Worm (Caenorhabditis elegans) whole organism, mixed stage, embryonic: ENCODE measurements around the gene Y51A2B.9.
"Not testable (repeated sequence)": the region's sequence is repeated elsewhere in the genome, so short reads cannot be mapped to it uniquely, and the experiment has no call there.

Experiments
- M03D4.4 ChIP-seq: sonication (generic microtip); optimal IDR thresholded peaks from 2 replicates; lab custom pipeline; 2017; ENCODE audit warnings: mild to moderate bottlenecking, missing genetic modification characterization, missing compliant biosample characterization
- blmp-1 ChIP-seq: fragments of 150-350 bp; optimal IDR thresholded peaks from 2 replicates; lab custom pipeline; 2014; ENCODE audit warnings: missing biosample characterization, missing genetic modification characterization
- ceh-39 ChIP-seq: fragments of 150-350 bp; optimal IDR thresholded peaks from 2 replicates; lab custom pipeline; 2014; ENCODE audit warnings: missing biosample characterization, missing genetic modification characterization
- ceh-83 ChIP-seq: fragments of 200-800 bp; sonication (Bioruptor generic); optimal IDR thresholded peaks from 2 replicates; lab custom pipeline; 2018; ENCODE audit warnings: mild to moderate bottlenecking, missing genetic modification characterization, missing compliant biosample characterization
- ces-1 ChIP-seq: fragments of 150-350 bp; optimal IDR thresholded peaks from 2 replicates; lab custom pipeline; 2014; ENCODE audit warnings: missing biosample characterization, missing genetic modification reagents, missing genetic modification characterization
- cnd-1 ChIP-seq: fragments of 200-800 bp; sonication (Bioruptor generic); optimal IDR thresholded peaks from 2 replicates; lab custom pipeline; 2018; ENCODE audit warnings: mild to moderate bottlenecking, missing genetic modification characterization, missing compliant biosample characterization
- drap-1 ChIP-seq: fragments of 200-800 bp; sonication (Bioruptor generic); optimal IDR thresholded peaks from 3 replicates; lab custom pipeline; 2018; ENCODE audit warnings: mild to moderate bottlenecking, missing genetic modification characterization, missing compliant biosample characterization
- elt-1 ChIP-seq: sonication (generic microtip); optimal IDR thresholded peaks from 2 replicates; lab custom pipeline; 2017; ENCODE audit warnings: missing genetic modification characterization, mild to moderate bottlenecking, missing compliant biosample characterization, antibody characterized with exemption, moderate library complexity, borderline replicate concordance; ENCODE audit not compliant: insufficient read depth
- elt-3 ChIP-seq: fragments of 150-350 bp; optimal IDR thresholded peaks from 2 replicates; lab custom pipeline; 2014; ENCODE audit warnings: missing biosample characterization, missing genetic modification characterization
- flh-1 ChIP-seq: fragments of 200-800 bp; sonication (Bioruptor generic); optimal IDR thresholded peaks from 2 replicates; lab custom pipeline; 2018; ENCODE audit warnings: mild to moderate bottlenecking, missing genetic modification characterization, moderate library complexity, missing compliant biosample characterization
- ham-2 ChIP-seq: fragments of 200-800 bp; sonication (Bioruptor generic); optimal IDR thresholded peaks from 2 replicates; lab custom pipeline; 2018; ENCODE audit warnings: mild to moderate bottlenecking, missing genetic modification characterization, missing compliant biosample characterization
- hlh-1 ChIP-seq: fragments of 150-350 bp; optimal IDR thresholded peaks from 2 replicates; lab custom pipeline; 2014; ENCODE audit warnings: missing biosample characterization, missing genetic modification reagents, missing genetic modification characterization
- lin-13 ChIP-seq: fragments of 150-350 bp; optimal IDR thresholded peaks from 2 replicates; lab custom pipeline; 2014; ENCODE audit warnings: missing biosample characterization, missing genetic modification characterization
- lsy-2 ChIP-seq: fragments of 150-350 bp; optimal IDR thresholded peaks from 2 replicates; lab custom pipeline; 2014; ENCODE audit warnings: missing biosample characterization, missing genetic modification characterization
- mab-5 ChIP-seq: fragments of 150-350 bp; optimal IDR thresholded peaks from 2 replicates; lab custom pipeline; 2014; ENCODE audit warnings: missing biosample characterization, missing genetic modification characterization
- mep-1 ChIP-seq: fragments of 150-350 bp; optimal IDR thresholded peaks from 2 replicates; lab custom pipeline; 2017; ENCODE audit warnings: missing biosample characterization, missing genetic modification reagents, missing genetic modification characterization, inconsistent platforms
- mls-2 ChIP-seq: sonication (generic microtip); optimal IDR thresholded peaks from 2 replicates; lab custom pipeline; 2016; ENCODE audit warnings: mild to moderate bottlenecking, missing genetic modification characterization, moderate library complexity, missing compliant biosample characterization
- nhr-12 ChIP-seq: fragments of 150-350 bp; optimal IDR thresholded peaks from 2 replicates; lab custom pipeline; 2014; ENCODE audit warnings: missing biosample characterization, missing genetic modification characterization
- nhr-2 ChIP-seq: fragments of 150-350 bp; optimal IDR thresholded peaks from 2 replicates; lab custom pipeline; 2014; ENCODE audit warnings: missing biosample characterization, missing genetic modification characterization
- nhr-237 ChIP-seq: fragments of 150-350 bp; optimal IDR thresholded peaks from 2 replicates; lab custom pipeline; 2014; ENCODE audit warnings: missing biosample characterization, missing genetic modification characterization
- nhr-28 ChIP-seq: fragments of 150-350 bp; optimal IDR thresholded peaks from 2 replicates; lab custom pipeline; 2014; ENCODE audit warnings: missing biosample characterization, missing genetic modification characterization
- nhr-76 ChIP-seq: sonication (generic microtip); optimal IDR thresholded peaks from 2 replicates; lab custom pipeline; 2017; ENCODE audit warnings: missing biosample characterization, missing genetic modification characterization
- sem-2 ChIP-seq: fragments of 200-800 bp; sonication (Bioruptor generic); optimal IDR thresholded peaks from 2 replicates; lab custom pipeline; 2018; ENCODE audit warnings: mild to moderate bottlenecking, missing genetic modification characterization, missing compliant biosample characterization
- snpc-4 ChIP-seq: fragments of 150-350 bp; optimal IDR thresholded peaks from 2 replicates; lab custom pipeline; 2014; ENCODE audit warnings: missing biosample characterization, missing genetic modification characterization
- sptf-1 ChIP-seq: sonication (generic microtip); optimal IDR thresholded peaks from 2 replicates; lab custom pipeline; 2017; ENCODE audit warnings: mild to moderate bottlenecking, missing genetic modification characterization, moderate library complexity, missing compliant biosample characterization
- tbx-8 ChIP-seq: fragments of 200-800 bp; sonication (Bioruptor generic); optimal IDR thresholded peaks from 2 replicates; lab custom pipeline; 2018; ENCODE audit warnings: mild to moderate bottlenecking, missing genetic modification characterization, moderate library complexity, missing compliant biosample characterization
- unc-120 ChIP-seq: sonication (generic microtip); optimal IDR thresholded peaks from 2 replicates; lab custom pipeline; 2017; ENCODE audit warnings: missing genetic modification characterization, missing compliant biosample characterization; ENCODE audit not compliant: poor library complexity, severe bottlenecking
- unc-39 ChIP-seq: fragments of 150-350 bp; optimal IDR thresholded peaks from 2 replicates; lab custom pipeline; 2014; ENCODE audit warnings: missing biosample characterization, missing genetic modification characterization
- unc-62 ChIP-seq: fragments of 150-350 bp; optimal IDR thresholded peaks from 2 replicates; lab custom pipeline; 2014; ENCODE audit warnings: missing biosample characterization, missing genetic modification reagents, missing genetic modification characterization
- zip-8 ChIP-seq: fragments of 150-350 bp; optimal IDR thresholded peaks from 2 replicates; lab custom pipeline; 2014; ENCODE audit warnings: missing biosample characterization, missing genetic modification characterization
- ztf-11 ChIP-seq: fragments of 150-350 bp; optimal IDR thresholded peaks from 2 replicates; lab custom pipeline; 2014; ENCODE audit warnings: missing biosample characterization, missing genetic modification characterization

The Y51A2B.9 gene

ce11 chrV:18412351-18412750 lies 16.8 kb upstream of the Y51A2B.9 start:
- TF ChIP-seq cnd-1 = no peak
- no peak for TF ChIP-seq snpc-4
- TF ChIP-seq lsy-2 = no peak
- no peak for TF ChIP-seq unc-39
- no peak for TF ChIP-seq blmp-1
- no peak for TF ChIP-seq drap-1 (GFP tag; lab: Kevin White, UChicago)
- no peak for TF ChIP-seq ces-1 (GFP tag; lab: Kevin White, UChicago)
- no peak for TF ChIP-seq ztf-11 (tag; lab: Kevin White, UChicago)
- no peak for TF ChIP-seq sptf-1
- TF ChIP-seq hlh-1 (tag; lab: Kevin White, UChicago) = no peak
- no peak for TF ChIP-seq ceh-83 (GFP tag; lab: Kevin White, UChicago)

- TF ChIP-seq tbx-8 (GFP tag; lab: Kevin White, UChicago) = no peak
- TF ChIP-seq sptf-1 = no peak
- no peak for TF ChIP-seq unc-62 (GFP tag; lab: Kevin White, UChicago)
- TF ChIP-seq elt-3 (tag; lab: Kevin White, UChicago) = no peak
- no peak for TF ChIP-seq sem-2 (GFP tag; lab: Kevin White, UChicago)
- TF ChIP-seq drap-1 (GFP tag; lab: Kevin White, UChicago) = no peak
- no peak for TF ChIP-seq lin-13 (tag; lab: Kevin White, UChicago)
- no peak for TF ChIP-seq snpc-4
Measured at ce11 chrV:18410142-18410541, 14.6 kb upstream of the Y51A2B.9 start, which contains the start of gene srh-207. TSS of gene srh-207 (minus strand) at chrV:18410242.

ce11 chrV:18404767-18405166 lies 9.2 kb upstream of the Y51A2B.9 start, which contains the start of gene srh-209:
TSS of gene srh-209 (minus strand) at chrV:18404867.
- TF ChIP-seq nhr-12 (tag; lab: Kevin White, UChicago); snpc-4; blmp-1: not testable (repeated sequence)

ce11 chrV:18402743-18403142 lies 7.2 kb upstream of the Y51A2B.9 start:
- no peak for TF ChIP-seq cnd-1
- no peak for TF ChIP-seq elt-1 (tag; lab: Kevin White, UChicago)
- no peak for TF ChIP-seq ztf-11 (tag; lab: Kevin White, UChicago)
- no peak for TF ChIP-seq nhr-12 (tag; lab: Kevin White, UChicago)
- TF ChIP-seq ceh-83 (GFP tag; lab: Kevin White, UChicago) = no peak
- no peak for TF ChIP-seq sem-2 (GFP tag; lab: Kevin White, UChicago)
- no peak for TF ChIP-seq unc-39
- no peak for TF ChIP-seq nhr-28 (tag; lab: Kevin White, UChicago)
- TF ChIP-seq snpc-4 = no peak
- no peak for TF ChIP-seq mep-1 (tag; lab: Kevin White, UChicago)
- no peak for TF ChIP-seq nhr-2 (tag; lab: Kevin White, UChicago)
- no peak for TF ChIP-seq M03D4.4
- TF ChIP-seq, all 35 proteins: peak for 0

ce11 chrV:18397814-18398213 lies 2.3 kb upstream of the Y51A2B.9 start, which contains the start of gene Y51A2B.16:
TSS of gene Y51A2B.16 (minus strand) at chrV:18397914.
- TF ChIP-seq ceh-39 (tag; lab: Kevin White, UChicago) = no peak
- no peak for TF ChIP-seq lin-13 (tag; lab: Kevin White, UChicago)
- TF ChIP-seq flh-1 (GFP tag; lab: Kevin White, UChicago) = no peak
- TF ChIP-seq hlh-1 (tag; lab: Kevin White, UChicago) = no peak
- TF ChIP-seq lsy-2 = no peak
- no peak for TF ChIP-seq mep-1 (tag; lab: Kevin White, UChicago)
- TF ChIP-seq elt-3 (tag; lab: Kevin White, UChicago) = no peak
- TF ChIP-seq nhr-76 (tag; lab: Kevin White, UChicago) = no peak
- TF ChIP-seq ham-2 (GFP tag; lab: Kevin White, UChicago) = no peak
- TF ChIP-seq tbx-8 (GFP tag; lab: Kevin White, UChicago) = no peak
- no peak for TF ChIP-seq mls-2 (tag; lab: Kevin White, UChicago)
- TF ChIP-seq zip-8 (tag; lab: Kevin White, UChicago) = no peak
- TF ChIP-seq unc-120 (tag; lab: Kevin White, UChicago) = no peak
- no peak for TF ChIP-seq nhr-237
- TF ChIP-seq nhr-28 (tag; lab: Kevin White, UChicago) = no peak
- TF ChIP-seq ceh-83 (GFP tag; lab: Kevin White, UChicago) = no peak
- no peak for TF ChIP-seq blmp-1
- TF ChIP-seq sptf-1 = no peak
- no peak for TF ChIP-seq mab-5
